Fruit fly (Drosophila melanogaster) whole organism, embryonic: Measurements from ENCODE around the gene ovm.

Source experiments
- Adf1 ChIP-seq: fragments of 200-800 bp; sonication (Bioruptor generic); IDR thresholded peaks from 2 replicates; pipeline ENCODE4 v1.3.6; 2022; ENCODE audit warnings: missing biosample characterization, missing genetic modification characterization
- CG11695 ChIP-seq: fragments of 200-800 bp; sonication (Bioruptor generic); IDR thresholded peaks from 3 replicates; pipeline ENCODE4 v1.3.6; 2022; ENCODE audit warnings: missing biosample characterization, missing genetic modification characterization
- CG12219 ChIP-seq: fragments of 200-800 bp; sonication (Bioruptor generic); optimal IDR thresholded peaks from 3 replicates; lab custom pipeline; 2018; ENCODE audit warnings: missing biosample characterization, mild to moderate bottlenecking, missing genetic modification characterization
- CG12299 ChIP-seq: fragments of 200-800 bp; sonication (Bioruptor generic); optimal IDR thresholded peaks from 2 replicates; lab custom pipeline; 2018; ENCODE audit warnings: missing biosample characterization, mild to moderate bottlenecking, missing genetic modification characterization
- CG12769 ChIP-seq: fragments of 200-800 bp; sonication (Bioruptor generic); optimal IDR thresholded peaks from 2 replicates; lab custom pipeline; 2019; ENCODE audit warnings: missing biosample characterization, mild to moderate bottlenecking, missing genetic modification characterization, moderate library complexity
- CG1529 ChIP-seq: fragments of 200-800 bp; sonication (Bioruptor generic); optimal IDR thresholded peaks from 3 replicates; lab custom pipeline; 2018; ENCODE audit warnings: missing biosample characterization, missing genetic modification characterization
- CG15514 ChIP-seq: fragments of 200-800 bp; sonication (Bioruptor generic); optimal IDR thresholded peaks from 3 replicates; lab custom pipeline; 2017; ENCODE audit warnings: missing biosample characterization, missing genetic modification characterization, mild to moderate bottlenecking, moderate library complexity, missing genetic modification reagents
- CG31365 ChIP-seq: fragments of 200-800 bp; sonication (Bioruptor generic); optimal IDR thresholded peaks from 2 replicates; lab custom pipeline; 2018; ENCODE audit warnings: missing biosample characterization, mild to moderate bottlenecking, missing genetic modification characterization
- CG34376 ChIP-seq: fragments of 200-800 bp; sonication (Bioruptor generic); optimal IDR thresholded peaks from 2 replicates; lab custom pipeline; 2018; ENCODE audit warnings: missing biosample characterization, mild to moderate bottlenecking, missing genetic modification characterization
- CG42726 ChIP-seq: fragments of 200-800 bp; sonication (Bioruptor generic); IDR thresholded peaks from 2 replicates; pipeline ENCODE4 v1.3.6; 2022; ENCODE audit warnings: missing biosample characterization, missing genetic modification characterization; ENCODE audit not compliant: partially characterized antibody
- CG5180 ChIP-seq: fragments of 200-800 bp; sonication (Bioruptor generic); optimal IDR thresholded peaks from 3 replicates; lab custom pipeline; 2017; ENCODE audit warnings: missing biosample characterization, missing genetic modification characterization, mild to moderate bottlenecking, moderate library complexity, missing genetic modification reagents
- CG6175 ChIP-seq: fragments of 200-800 bp; sonication (Bioruptor generic); IDR thresholded peaks from 3 replicates; pipeline ENCODE4 v1.3.6; 2022; ENCODE audit warnings: missing biosample characterization, missing genetic modification characterization
- CG6791 ChIP-seq: fragments of 200-800 bp; sonication (Bioruptor generic); IDR thresholded peaks from 3 replicates; pipeline ENCODE4 v1.3.6; 2022; ENCODE audit warnings: missing biosample characterization, missing genetic modification characterization; ENCODE audit not compliant: partially characterized antibody
- CG7987 ChIP-seq: fragments of 200-800 bp; sonication (Bioruptor generic); optimal IDR thresholded peaks from 2 replicates; lab custom pipeline; 2018; ENCODE audit warnings: missing biosample characterization, mild to moderate bottlenecking, missing genetic modification characterization, moderate library complexity
- CG9727 ChIP-seq: fragments of 200-800 bp; sonication (Bioruptor generic); optimal IDR thresholded peaks from 3 replicates; lab custom pipeline; 2017; ENCODE audit warnings: missing biosample characterization, mild to moderate bottlenecking, missing genetic modification characterization
- CG9797 ChIP-seq: fragments of 200-800 bp; sonication (Bioruptor generic); optimal IDR thresholded peaks from 3 replicates; lab custom pipeline; 2018; ENCODE audit warnings: missing biosample characterization, mild to moderate bottlenecking, missing genetic modification characterization
- Camta ChIP-seq: fragments of 200-800 bp; sonication (Bioruptor generic); optimal IDR thresholded peaks from 2 replicates; lab custom pipeline; 2016; ENCODE audit warnings: missing biosample characterization, missing genetic modification characterization
- ERR ChIP-seq: fragments of 200-800 bp; sonication (Bioruptor generic); optimal IDR thresholded peaks from 2 replicates; lab custom pipeline; 2016; ENCODE audit warnings: missing biosample characterization, missing genetic modification characterization
- HHEX ChIP-seq: fragments of 200-800 bp; sonication (Bioruptor generic); optimal IDR thresholded peaks from 3 replicates; lab custom pipeline; 2017; ENCODE audit warnings: missing biosample characterization, mild to moderate bottlenecking, missing genetic modification characterization, missing genetic modification reagents
- Lpt ChIP-seq: fragments of >200 bp; optimal IDR thresholded peaks from 2 replicates; lab custom pipeline; 2018; ENCODE audit warnings: missing biosample characterization, missing genetic modification characterization
- Med ChIP-seq: fragments of 200-800 bp; sonication (Bioruptor generic); peaks from one replicate; lab custom pipeline; 2016; ENCODE audit warnings: missing biosample characterization, missing genetic modification characterization, mild to moderate bottlenecking, inconsistent platforms, moderate library complexity
- Myb ChIP-seq: fragments of 200-800 bp; sonication (Bioruptor generic); optimal IDR thresholded peaks from 2 replicates; lab custom pipeline; 2016; ENCODE audit warnings: missing biosample characterization, missing genetic modification characterization
- Scr ChIP-seq: fragments of 200-800 bp; sonication (Bioruptor generic); IDR thresholded peaks from 2 replicates; pipeline ENCODE4 v1.3.6; 2022; ENCODE audit warnings: missing biosample characterization, missing genetic modification characterization; ENCODE audit not compliant: partially characterized antibody
- Sry-β ChIP-seq: fragments of 200-800 bp; sonication (Bioruptor generic); optimal IDR thresholded peaks from 2 replicates; lab custom pipeline; 2018; ENCODE audit warnings: missing biosample characterization, mild to moderate bottlenecking, missing genetic modification characterization, moderate library complexity
- Taf1 ChIP-seq: fragments of 200-800 bp; sonication (Bioruptor generic); IDR thresholded peaks from 2 replicates; pipeline ENCODE4 v1.3.6; 2022; ENCODE audit warnings: missing biosample characterization, missing genetic modification characterization
- Vsx1 ChIP-seq: fragments of 200-800 bp; sonication (Bioruptor generic); optimal IDR thresholded peaks from 2 replicates; lab custom pipeline; 2017; ENCODE audit warnings: missing biosample characterization, mild to moderate bottlenecking, missing genetic modification characterization, missing genetic modification reagents
- bbx ChIP-seq: fragments of 200-800 bp; sonication (Bioruptor generic); IDR thresholded peaks from 2 replicates; pipeline ENCODE4 v1.3.6; 2022; ENCODE audit warnings: missing biosample characterization, missing genetic modification characterization; ENCODE audit not compliant: partially characterized antibody
- caup ChIP-seq: fragments of 200-800 bp; sonication (Bioruptor generic); optimal IDR thresholded peaks from 3 replicates; lab custom pipeline; 2017; ENCODE audit warnings: missing biosample characterization, mild to moderate bottlenecking, missing genetic modification characterization, moderate library complexity; ENCODE audit not compliant: severe bottlenecking
- ci ChIP-seq: fragments of 200-800 bp; sonication (Bioruptor generic); IDR thresholded peaks from 3 replicates; pipeline ENCODE4 v1.3.6; 2022; ENCODE audit warnings: missing biosample characterization, missing genetic modification characterization
- da ChIP-seq: fragments of 200-800 bp; sonication (Bioruptor generic); optimal IDR thresholded peaks from 2 replicates; lab custom pipeline; 2016; ENCODE audit warnings: missing biosample characterization, missing genetic modification characterization
- hbn ChIP-seq: fragments of 200-800 bp; sonication (Bioruptor generic); IDR thresholded peaks from 2 replicates; pipeline ENCODE4 v1.3.6; 2022; ENCODE audit warnings: missing biosample characterization, missing genetic modification characterization; ENCODE audit not compliant: partially characterized antibody
- hkb ChIP-seq, 2 experiments: fragments of 200-800 bp in 1 of 2; fragments of >200 bp in 1 of 2; sonication (Bioruptor generic) in 1 of 2; IDR thresholded peaks in 1 of 2; optimal IDR thresholded peaks in 1 of 2; 2 replicates each; pipeline versions ENCODE4 v1.3.6 to Lab custom; 2017 to 2022; ENCODE audit warnings: missing biosample characterization in 1 of 2, missing genetic modification characterization in 1 of 2
- jing ChIP-seq: fragments of 200-800 bp; sonication (Bioruptor generic); optimal IDR thresholded peaks from 2 replicates; lab custom pipeline; 2018; ENCODE audit warnings: missing biosample characterization, mild to moderate bottlenecking, missing genetic modification characterization
- lbe ChIP-seq: fragments of 200-800 bp; sonication (Bioruptor generic); optimal IDR thresholded peaks from 2 replicates; lab custom pipeline; 2016; ENCODE audit warnings: missing biosample characterization, mild to moderate bottlenecking, missing genetic modification characterization
- nerfin-1 ChIP-seq: fragments of 200-800 bp; sonication (Bioruptor generic); optimal IDR thresholded peaks from 3 replicates; lab custom pipeline; 2019; ENCODE audit warnings: missing biosample characterization, mild to moderate bottlenecking, missing genetic modification characterization, moderate library complexity
- otp ChIP-seq: fragments of 200-800 bp; sonication (Bioruptor generic); IDR thresholded peaks from 3 replicates; pipeline ENCODE4, ENCODE4 v1.3.6; 2022; ENCODE audit warnings: missing biosample characterization, missing genetic modification characterization
- pros ChIP-seq: fragments of 200-800 bp; sonication (Bioruptor generic); optimal IDR thresholded peaks from 3 replicates; lab custom pipeline; 2019; ENCODE audit warnings: missing biosample characterization, mild to moderate bottlenecking, missing genetic modification characterization, moderate library complexity
- pzg ChIP-seq: fragments of 200-800 bp; sonication (Bioruptor generic); optimal IDR thresholded peaks from 3 replicates; lab custom pipeline; 2018; ENCODE audit warnings: missing biosample characterization, mild to moderate bottlenecking, missing genetic modification characterization, moderate library complexity
- sc ChIP-seq, 3 experiments: fragments of >200 bp in 2 of 3; fragments of 200-800 bp in 1 of 3; sonication (Bioruptor generic) in 1 of 3; optimal IDR thresholded peaks; 2 replicates in 2 of 3; 3 replicates in 1 of 3; lab custom pipeline; 2017; ENCODE audit warnings: mild to moderate bottlenecking in 1 of 3, missing biosample characterization in 1 of 3, missing genetic modification characterization in 1 of 3, missing genetic modification reagents in 1 of 3
- sna ChIP-seq: fragments of 200-800 bp; sonication (Bioruptor generic); IDR thresholded peaks from 2 replicates; pipeline ENCODE4 v1.3.6; 2022; ENCODE audit warnings: missing biosample characterization, missing genetic modification characterization; ENCODE audit not compliant: partially characterized antibody
- sob ChIP-seq: fragments of 200-800 bp; sonication (Bioruptor generic); IDR thresholded peaks from 2 replicates; pipeline ENCODE4 v1.3.6; 2022; ENCODE audit warnings: missing biosample characterization, missing genetic modification characterization
- sug ChIP-seq: fragments of 200-800 bp; optimal IDR thresholded peaks from 2 replicates; lab custom pipeline; 2019; ENCODE audit warnings: missing biosample characterization, mild to moderate bottlenecking, missing genetic modification characterization, moderate library complexity
- unc-4 ChIP-seq: fragments of 200-800 bp; sonication (Bioruptor generic); IDR thresholded peaks from 2 replicates; pipeline ENCODE4 v1.3.6; 2022; ENCODE audit warnings: missing biosample characterization, missing genetic modification characterization; ENCODE audit not compliant: partially characterized antibody
- z ChIP-seq: fragments of 200-800 bp; sonication (Bioruptor generic); IDR thresholded peaks from 3 replicates; pipeline ENCODE4 v1.3.6; 2022; ENCODE audit warnings: missing biosample characterization, missing genetic modification characterization

Gene ovm

DNA sequence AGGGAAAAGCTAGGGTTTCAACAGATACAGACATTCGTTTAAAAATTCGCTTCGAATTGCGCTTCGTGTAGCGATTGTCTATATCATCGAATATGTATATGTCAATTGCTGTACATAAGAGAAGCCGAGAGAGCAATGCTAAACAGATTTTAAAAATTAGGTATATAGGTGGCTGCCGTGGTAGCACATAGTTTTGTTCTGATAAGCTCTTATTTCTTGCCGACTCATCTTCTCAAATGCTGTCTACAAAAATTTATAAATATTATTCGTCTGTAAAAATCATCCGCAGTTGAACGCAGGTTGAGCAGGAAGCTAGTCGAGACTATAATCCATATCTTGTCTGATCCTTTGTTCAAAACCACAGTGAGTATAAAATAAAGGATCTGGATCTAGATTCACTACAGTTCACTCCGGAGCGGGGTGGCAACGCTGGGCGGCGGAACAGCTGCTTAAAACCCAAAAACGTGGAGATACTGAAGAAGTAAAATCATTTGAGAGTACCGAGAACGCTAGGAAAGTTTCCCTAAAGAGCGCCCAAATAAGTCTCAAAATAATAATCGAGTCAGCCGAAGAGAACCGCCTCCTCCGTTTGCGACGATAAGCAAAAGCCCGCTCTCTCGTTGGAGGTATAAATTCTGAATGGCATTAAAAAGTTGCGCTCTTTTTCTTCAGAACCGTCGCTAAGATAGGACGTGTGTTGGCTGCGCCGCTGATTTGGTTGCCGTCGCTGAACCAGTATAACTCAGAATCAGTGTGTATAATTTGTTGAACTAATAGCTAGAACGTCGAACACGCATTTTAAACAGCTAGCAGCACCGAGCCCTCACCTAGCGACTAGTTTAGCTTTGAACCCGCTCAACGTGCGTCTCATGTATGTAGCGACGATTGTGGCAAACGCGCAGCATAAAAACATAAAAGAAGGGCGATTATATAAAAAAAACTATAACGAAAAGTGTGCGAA is 33.0 kb downstream of the ovm start (continued):
- TF ChIP-seq CG6175 = peak; percentile 24; the same call in 1 of the 3 replicates
- peak; percentile 43; the same call in 1 of the 2 replicates for TF ChIP-seq sob
- TF ChIP-seq Taf1 (GFP tag; lab: Robert Waterston, UW) = no peak
- TF ChIP-seq sna (GFP tag; lab: Robert Waterston, UW) = peak; percentile 54
- TF ChIP-seq unc-4 (GFP tag; lab: Robert Waterston, UW) = peak; percentile 52
- TF ChIP-seq pros (GFP tag; lab: Kevin White, UChicago) = peak; percentile 82
- peak; percentile 63 for TF ChIP-seq CG12299 (tag; lab: Kevin White, UChicago)
- peak; percentile 52; the same call in 1 of the 2 replicates for TF ChIP-seq Adf1 (GFP tag; lab: Robert Waterston, UW)
- TF ChIP-seq pzg = peak; percentile 63
- no peak for TF ChIP-seq Myb (GFP tag; lab: Kevin White, UChicago)
- TF ChIP-seq CG11695 = peak; percentile 87
- TF ChIP-seq CG31365 (tag; lab: Kevin White, UChicago) = peak; percentile 36
- TF ChIP-seq hbn = peak; percentile 15; the same call in 1 of the 2 replicates
- peak; percentile 55 for TF ChIP-seq Sry-β
- peak; percentile 38 for TF ChIP-seq CG9727 (GFP tag; lab: Kevin White, UChicago)
- peak; percentile 2 for TF ChIP-seq nerfin-1 (tag; lab: Kevin White, UChicago)
- no peak for TF ChIP-seq Camta (GFP tag; lab: Kevin White, UChicago)
- no peak for TF ChIP-seq da
- TF ChIP-seq CG9797 (GFP tag; lab: Kevin White, UChicago) = peak; percentile 38
- peak; percentile 15 for TF ChIP-seq CG12219 (GFP tag; lab: Kevin White, UChicago)
- peak; percentile 8 for TF ChIP-seq HHEX (GFP tag; lab: Kevin White, UChicago)
- peak; percentile 43; the same call in 1 of the 2 replicates for TF ChIP-seq bbx (GFP tag; lab: Robert Waterston, UW)
- peak; percentile 56 for TF ChIP-seq CG7987 (GFP tag; lab: Kevin White, UChicago)
- peak; percentile 53 for TF ChIP-seq lbe
- TF ChIP-seq CG42726 (GFP tag; lab: Robert Waterston, UW) = peak; percentile 49; the same call in 1 of the 2 replicates
- TF ChIP-seq ci = 0 out of 3 replicates have a peak, but pooled peaks have one; percentile 39
- no peak for TF ChIP-seq Lpt (GFP tag; lab: Kevin White, UChicago)
- no peak for TF ChIP-seq ERR (GFP tag; lab: Kevin White, UChicago)
- no peak for TF ChIP-seq sc (optimal IDR thresholded peaks at IDR 0.05; lab: Kevin White, UChicago)
- TF ChIP-seq sc (GFP tag; optimal IDR thresholded peaks at IDR 0.05; lab: Kevin White, UChicago) = no peak
- TF ChIP-seq sug = peak; percentile 2
- TF ChIP-seq Med = peak; percentile 79
- TF ChIP-seq CG15514 = peak; percentile 99
- peak; percentile 77 for TF ChIP-seq z (GFP tag; lab: Robert Waterston, UW)
- TF ChIP-seq Vsx1 (GFP tag; lab: Kevin White, UChicago) = peak; percentile 31
- peak; percentile 89 for TF ChIP-seq CG34376
- TF ChIP-seq Scr (GFP tag; lab: Robert Waterston, UW) = peak; percentile 19; the same call in 1 of the 2 replicates
- TF ChIP-seq caup (GFP tag; lab: Kevin White, UChicago) = peak; percentile 25
- no peak for TF ChIP-seq hkb (optimal IDR thresholded peaks at IDR 0.05; lab: Kevin White, UChicago)
- 0 out of 2 replicates have a peak, but pooled peaks have one; percentile 9 for TF ChIP-seq hkb (GFP tag; IDR thresholded peaks at IDR 0.05; lab: Robert Waterston, UW)
- no peak for TF ChIP-seq jing
- TF ChIP-seq CG5180 (GFP tag; lab: Kevin White, UChicago) = peak; percentile 45
- TF ChIP-seq CG12769 (tag; lab: Kevin White, UChicago) = peak; percentile 43
- TF ChIP-seq CG1529 = peak; percentile 69
- TF ChIP-seq otp (GFP tag; lab: Robert Waterston, UW) = peak; percentile 45; the same call in 1 of the 3 replicates
- no peak for TF ChIP-seq CG6791 (GFP tag; lab: Robert Waterston, UW)
